Worm (Caenorhabditis elegans) whole organism, dauer: Measurements from ENCODE around the gene ace-4.

Experiments used
- unc-62 ChIP-seq: sonication (generic microtip); optimal IDR thresholded peaks from 2 replicates; lab custom pipeline; 2017; ENCODE audit warnings: missing biosample characterization, missing genetic modification reagents, missing genetic modification characterization

The ace-4 gene

DNA sequence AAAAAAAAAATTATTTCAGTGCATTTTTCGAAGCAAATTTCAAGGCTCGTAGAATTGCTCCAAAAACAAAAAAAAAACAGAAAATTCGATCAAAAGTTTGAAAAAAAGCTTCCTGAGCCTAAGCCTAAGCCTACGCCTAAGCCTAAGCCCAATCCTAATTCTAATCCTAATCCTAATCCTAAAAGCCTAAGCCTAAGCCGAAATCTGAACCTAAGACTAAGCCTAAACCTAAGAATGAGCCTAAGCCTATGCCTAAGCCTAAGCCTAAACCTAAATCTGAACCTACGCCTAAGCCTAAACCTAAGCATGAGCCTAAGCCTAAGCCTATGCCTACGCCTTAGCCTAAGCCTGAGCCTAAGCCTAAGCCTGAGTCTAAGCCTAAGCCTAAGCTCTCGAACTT is 8.4 kb downstream of the ace-4 start:
- TF ChIP-seq unc-62 (GFP tag; lab: Kevin White, UChicago), result no peak

DNA sequence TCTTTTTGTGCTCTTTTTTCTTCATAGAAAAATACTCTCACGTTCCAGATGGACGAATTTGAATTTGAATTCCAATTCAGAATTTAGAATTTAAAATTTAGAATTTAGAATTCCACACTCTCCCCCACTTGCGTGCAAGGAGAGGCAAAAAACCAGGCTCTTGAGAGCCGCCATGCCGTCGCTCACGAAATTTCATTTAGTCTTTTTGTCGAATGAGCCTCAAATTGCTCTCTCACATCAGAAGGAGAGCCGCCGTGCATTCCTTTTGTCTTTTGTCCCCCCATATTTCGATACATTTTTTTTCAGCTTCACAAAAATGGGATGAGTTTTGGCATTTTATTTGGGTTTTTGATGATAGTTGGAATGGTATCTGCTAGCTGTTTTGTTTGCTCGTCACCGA is 13.3 kb downstream of the ace-4 start, which contains the start of gene hot-7:
TSS of gene hot-7 (plus strand) at position 301 of the 400 bp plus-strand sequence.
- no peak for TF ChIP-seq unc-62 (GFP tag; lab: Kevin White, UChicago)

DNA sequence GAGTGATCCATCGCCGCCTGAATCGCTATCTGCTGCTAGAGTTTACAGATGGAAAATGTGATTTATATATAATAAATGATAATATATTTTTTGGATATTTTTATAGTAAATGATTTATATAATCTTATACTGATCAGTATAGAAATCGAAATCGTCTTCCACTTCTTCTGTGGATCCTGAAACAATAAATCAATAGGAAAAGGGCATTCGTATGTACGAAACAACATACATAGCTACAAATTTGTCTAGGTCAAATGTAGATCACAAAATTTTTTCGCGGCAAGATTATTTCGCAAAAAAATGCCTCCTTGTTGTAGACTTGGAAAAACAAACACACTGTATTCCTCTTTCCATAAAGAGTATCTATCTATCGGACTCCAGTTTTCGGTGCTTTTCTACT is 16.3 kb downstream of the ace-4 start, which contains the start of gene Y48B6A.10:
TSS of gene Y48B6A.10 (plus strand) at position 301 of the 400 bp plus-strand sequence.
- no peak for TF ChIP-seq unc-62 (GFP tag; lab: Kevin White, UChicago)

DNA sequence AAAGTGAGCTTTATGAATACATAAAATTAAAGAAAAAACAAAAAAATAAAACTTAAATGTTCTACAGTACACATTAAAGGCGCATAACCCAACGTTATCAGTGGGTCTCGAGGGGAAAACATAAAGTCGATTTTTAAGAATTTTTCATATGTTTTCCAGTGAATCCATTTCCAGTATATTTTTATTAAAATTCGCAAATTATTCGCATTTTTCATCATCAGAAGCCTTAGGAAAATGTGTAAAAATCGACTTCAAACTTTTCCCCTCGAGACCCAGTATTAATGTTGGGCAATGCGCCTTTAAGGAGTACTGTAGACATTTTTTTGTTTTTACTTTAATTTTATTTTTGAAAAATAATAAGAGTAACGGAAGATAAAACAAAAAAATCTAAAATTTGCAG is 20.3 kb downstream of the ace-4 start:
- no peak for TF ChIP-seq unc-62 (GFP tag; lab: Kevin White, UChicago)

DNA sequence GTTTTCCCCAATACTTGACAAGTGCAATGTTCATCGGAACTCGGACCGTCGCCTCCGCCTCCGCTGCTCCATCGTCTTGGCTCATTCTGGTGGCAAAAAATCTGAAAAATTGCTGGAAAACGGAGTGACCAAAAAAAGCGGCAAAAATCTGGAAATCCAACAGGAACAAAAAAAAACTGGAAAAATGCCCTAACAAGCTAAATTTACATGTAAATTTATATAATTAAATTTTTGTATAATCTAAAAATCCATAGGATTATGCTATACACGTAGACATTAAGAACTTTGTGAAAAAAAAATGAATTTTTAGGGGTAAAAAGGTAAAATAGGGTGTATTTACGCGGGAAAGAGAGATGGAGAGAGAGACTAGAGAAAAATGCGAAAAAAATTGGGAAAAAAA is 28.3 kb downstream of the ace-4 start, which contains the start of gene Y48B6A.13:
TSS of gene Y48B6A.13 (minus strand) at position 101 of the 400 bp plus-strand sequence.
- TF ChIP-seq unc-62 (GFP tag; lab: Kevin White, UChicago), result no peak

DNA sequence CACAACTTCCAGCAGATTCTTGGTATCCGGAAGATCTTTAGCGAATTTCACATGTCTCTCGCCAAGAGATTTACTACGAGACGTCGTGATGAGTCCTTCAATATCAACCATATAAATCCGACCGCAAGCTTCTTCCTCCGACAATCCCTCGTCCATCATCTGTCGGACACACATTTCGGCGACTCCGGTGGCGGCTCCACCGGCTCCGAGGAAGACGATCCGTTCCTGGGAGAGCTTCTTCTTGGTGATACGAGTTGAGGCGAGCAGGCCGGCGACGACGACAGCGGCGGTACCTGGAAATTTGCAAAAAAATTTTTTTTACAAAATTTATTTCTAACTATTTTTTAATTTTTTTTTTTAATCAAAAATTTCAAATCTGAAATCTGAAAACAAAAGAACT is 32.2 kb downstream of the ace-4 start:
- TF ChIP-seq unc-62 (GFP tag; lab: Kevin White, UChicago), result no peak

DNA sequence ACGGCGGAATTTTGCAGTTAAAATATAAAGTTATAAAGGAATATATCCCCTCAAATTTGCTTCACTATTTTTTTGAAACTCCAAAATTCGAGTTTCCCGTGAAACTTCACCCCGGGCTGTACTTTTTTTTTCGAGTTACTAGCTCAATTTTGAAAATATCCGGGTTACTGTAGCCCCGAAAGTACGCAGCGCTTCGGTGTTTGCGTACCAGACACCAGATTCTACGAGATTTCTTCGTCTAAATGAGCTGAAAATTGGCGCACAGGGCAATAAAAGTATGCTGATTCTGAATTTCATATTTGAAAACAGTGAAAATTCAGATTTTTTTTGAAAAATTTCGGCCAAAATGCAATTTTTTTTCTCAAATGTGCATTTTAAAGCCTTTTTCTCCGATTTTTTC is 33.1 kb downstream of the ace-4 start:
- no peak for TF ChIP-seq unc-62 (GFP tag; lab: Kevin White, UChicago)

DNA sequence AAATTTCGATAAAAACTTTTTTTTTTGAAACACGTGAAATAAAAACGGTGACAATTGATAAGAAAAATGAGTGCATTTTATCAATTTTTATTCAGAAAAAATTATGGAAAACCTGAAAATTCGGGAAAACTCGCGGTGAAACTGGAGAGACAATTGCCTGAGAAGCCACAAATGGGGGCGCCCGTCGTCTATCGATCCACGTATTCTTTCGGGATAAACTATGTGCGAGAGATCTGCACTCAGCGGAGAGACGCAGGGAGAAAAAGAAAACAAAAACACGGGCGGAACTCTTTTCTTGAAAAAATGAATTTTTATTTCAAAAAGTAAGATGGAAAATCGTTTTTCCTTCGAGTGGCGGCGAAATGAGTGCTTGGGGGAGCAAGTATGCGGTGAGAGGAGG is 36.0 kb downstream of the ace-4 start, which contains the start of gene men-1:
TSS of gene men-1 (minus strand) at position 242 of the 400 bp plus-strand sequence.
- TF ChIP-seq unc-62 (GFP tag; lab: Kevin White, UChicago), result no peak

DNA sequence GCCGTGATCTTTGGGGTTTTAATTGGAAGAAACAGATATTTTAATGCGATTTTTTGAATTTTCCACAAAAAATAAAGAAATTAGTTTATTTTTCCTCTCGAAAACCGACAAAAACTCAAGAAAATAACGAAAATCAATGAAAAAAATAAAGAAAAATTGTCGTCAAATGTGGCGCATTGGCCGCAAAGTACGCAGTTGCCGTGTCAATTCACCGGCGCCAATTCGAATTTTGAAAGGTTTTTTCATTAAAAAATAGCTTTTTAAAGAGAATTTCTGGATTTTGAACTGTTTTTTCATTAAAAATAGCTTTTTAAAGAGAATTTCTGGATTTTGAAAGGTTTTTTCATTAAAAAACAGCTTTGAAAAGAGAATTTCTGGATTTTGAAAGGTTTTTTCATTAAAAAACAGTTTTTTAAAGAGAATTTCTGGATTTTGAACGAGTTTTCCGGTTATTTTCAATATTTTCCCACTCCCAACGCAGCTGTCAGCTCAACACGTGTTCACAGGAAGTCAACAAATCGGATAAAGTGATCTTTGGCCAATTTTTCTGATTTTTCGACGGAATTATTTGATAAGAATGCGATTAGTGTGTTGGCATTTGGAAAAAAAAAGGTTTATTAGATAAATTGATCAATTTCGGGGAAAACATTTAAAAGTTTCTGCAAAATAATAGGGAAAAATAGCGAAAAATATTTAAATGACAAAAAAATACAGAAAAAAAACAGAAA is 36.7 kb downstream of the ace-4 start:
- TF ChIP-seq unc-62 (GFP tag; lab: Kevin White, UChicago), result no peak

DNA sequence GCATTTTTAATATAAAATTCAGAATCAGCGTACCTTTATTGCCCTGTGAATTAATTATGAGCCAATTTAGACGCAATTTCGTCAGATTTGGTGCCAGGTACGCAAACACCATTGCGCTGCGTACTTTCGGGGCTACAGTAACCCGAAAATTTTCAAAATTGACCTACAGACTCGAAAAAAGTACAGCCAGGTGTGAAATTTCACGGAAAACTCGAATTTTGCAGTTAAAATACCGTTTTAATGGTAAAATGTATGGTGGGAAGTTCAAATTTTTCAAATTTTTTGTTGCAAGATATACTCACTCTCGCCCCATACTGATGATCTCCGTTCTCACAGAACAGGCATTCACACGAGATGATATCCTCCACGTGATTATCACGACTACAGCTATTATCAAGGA is 38.7 kb downstream of the ace-4 start:
- no peak for TF ChIP-seq unc-62 (GFP tag; lab: Kevin White, UChicago)

DNA sequence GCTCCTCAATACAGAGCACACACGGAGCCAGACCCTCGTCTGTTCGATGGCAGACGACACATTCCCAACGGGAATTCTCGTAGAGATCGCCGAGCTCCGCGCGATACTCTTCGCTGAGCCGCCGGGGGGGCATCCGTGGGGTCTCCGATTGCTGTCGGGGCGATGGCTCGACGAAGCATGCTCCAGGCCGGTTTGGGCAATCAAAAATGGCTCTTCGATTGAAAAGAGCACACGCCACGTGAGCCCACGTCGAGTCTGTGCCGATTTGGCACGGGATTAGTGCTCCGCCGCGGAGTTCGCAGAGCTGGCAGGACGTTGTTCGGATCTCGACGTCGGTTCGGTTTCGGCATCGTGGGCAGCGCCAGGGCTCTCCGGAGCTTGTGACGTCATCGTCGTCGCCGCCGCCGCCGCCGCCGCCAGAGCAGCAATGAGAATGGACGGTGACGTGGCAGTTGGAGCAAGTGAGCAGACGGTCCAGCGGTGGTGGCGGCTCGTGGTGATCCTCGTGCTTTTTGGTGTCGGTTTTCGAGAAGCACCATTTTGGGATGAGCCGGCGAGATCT is 39.5 kb downstream of the ace-4 start:
- no peak for TF ChIP-seq unc-62 (GFP tag; lab: Kevin White, UChicago)

DNA sequence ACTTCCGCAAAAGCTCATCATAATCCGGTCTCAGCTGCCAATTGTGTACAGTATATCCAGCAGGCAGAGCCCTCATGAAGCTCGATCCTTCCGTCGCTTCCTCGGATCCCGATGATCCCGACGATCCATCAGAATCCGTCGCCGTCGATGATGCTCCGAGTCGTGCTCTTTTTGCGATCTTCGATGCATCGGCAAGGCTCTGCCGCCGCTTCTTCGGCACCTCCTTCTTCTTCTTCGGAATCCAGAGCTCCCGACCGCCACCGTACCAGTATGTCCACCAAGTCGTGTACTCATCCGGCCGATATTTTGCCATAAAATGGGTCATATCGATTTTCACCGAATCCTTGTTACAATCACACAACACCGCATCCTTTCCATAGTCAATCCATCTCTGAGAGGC is 42.1 kb downstream of the ace-4 start:
- TF ChIP-seq unc-62 (GFP tag; lab: Kevin White, UChicago), result no peak

DNA sequence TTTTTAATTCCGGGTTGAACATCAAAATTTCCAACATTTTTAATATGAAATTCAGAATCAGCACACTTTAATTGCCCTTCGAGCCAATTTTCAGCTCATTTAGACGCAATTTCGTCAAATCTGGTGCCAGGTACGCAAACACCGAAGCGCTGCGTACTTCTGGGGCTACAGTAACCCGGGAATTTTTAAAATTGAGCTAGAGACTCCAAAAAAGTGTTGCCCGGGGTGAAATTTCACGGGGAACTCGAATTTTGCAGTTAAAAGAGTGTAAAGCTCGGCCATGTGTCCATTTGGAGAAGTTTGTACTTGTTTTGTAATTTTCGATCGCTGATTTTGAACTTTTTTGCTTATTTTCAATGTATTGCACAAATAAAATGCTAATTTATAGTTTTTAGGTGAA is 44.4 kb downstream of the ace-4 start:
- TF ChIP-seq unc-62 (GFP tag; lab: Kevin White, UChicago), result no peak

DNA sequence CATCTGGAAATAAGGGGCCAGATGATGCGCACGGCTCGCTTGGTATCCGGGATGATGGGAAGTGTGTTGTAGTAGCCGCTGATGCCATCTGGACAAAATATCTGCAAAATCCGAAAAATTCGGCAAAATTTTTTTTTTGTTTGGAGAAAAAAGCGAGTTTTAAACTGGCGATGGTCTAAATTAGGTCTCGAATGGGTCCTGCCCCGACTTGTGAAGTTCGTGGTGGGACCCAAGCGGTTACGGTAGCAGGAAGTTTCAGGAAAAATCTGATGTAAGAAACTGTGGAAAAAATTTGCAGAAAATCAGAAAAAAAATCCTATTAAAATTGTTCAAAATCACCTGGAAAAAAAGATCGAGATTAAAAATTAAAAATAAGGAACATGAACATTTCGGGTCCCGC is 45.7 kb downstream of the ace-4 start, which contains the start of gene jmjd-2:
TSS of gene jmjd-2 (minus strand) at position 101 of the 400 bp plus-strand sequence.
- no peak for TF ChIP-seq unc-62 (GFP tag; lab: Kevin White, UChicago)

DNA sequence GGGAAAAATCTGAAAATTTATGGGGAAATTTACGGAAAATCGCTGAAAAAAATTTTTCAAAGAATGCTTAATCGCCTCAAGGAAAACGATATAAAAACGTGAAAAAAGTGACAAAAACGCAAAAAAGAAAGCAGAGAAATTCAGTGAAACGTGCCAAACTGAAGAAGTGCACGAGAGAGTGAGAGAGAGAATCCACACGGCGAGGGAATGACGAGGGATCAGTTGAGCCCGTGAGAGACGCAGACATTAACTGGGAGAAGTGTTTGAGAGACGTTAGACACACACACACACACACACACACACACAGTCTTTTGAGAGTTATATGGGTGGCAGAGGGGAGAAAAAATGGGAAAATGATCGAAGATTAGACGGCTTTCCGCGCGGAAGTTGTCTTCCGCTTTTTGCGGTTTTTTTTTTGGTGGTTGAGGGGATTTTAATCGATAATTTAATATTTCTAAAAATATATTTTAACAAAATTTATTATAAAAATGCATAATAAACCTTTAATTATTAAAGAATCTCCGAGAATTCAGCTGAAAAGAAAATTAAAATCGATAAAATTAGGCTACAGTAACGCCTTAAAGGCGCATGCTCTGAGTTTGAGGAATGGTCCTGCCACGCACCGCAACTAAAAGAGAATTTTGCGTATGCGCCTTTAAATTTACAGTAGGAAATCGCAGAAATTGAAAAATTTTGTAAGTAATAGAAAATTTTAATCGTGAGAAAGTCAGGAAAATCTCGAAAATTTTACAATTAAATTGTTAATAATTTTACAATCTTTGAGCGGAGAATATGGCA is 46.8 kb downstream of the ace-4 start:
- TF ChIP-seq unc-62 (GFP tag; lab: Kevin White, UChicago), result no peak

DNA sequence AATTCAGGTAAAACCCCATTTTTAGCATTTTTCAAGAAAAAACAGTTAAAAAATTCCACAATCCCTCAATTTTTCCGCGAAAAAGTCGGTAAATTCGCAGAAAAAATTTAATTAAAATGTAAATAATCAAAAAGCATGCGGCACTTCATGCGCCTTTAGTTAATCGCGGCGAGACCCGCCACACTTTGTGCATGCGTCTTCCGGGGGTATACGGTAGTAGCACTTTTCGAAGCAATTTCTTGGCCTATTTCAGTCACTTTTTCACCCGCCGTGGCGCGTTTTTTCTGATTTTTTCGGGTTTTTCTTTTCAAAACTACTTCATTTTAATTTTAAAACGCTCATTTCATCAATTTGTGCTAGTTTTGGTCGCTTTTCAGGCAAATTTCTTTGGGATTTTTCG is 49.4 kb downstream of the ace-4 start:
- TF ChIP-seq unc-62 (GFP tag; lab: Kevin White, UChicago), result no peak
